Worm (Caenorhabditis elegans) whole organism, young adult: ENCODE data around the gene tag-196.

Source experiments
- C06A6.2 ChIP-seq: fragments of 200-800 bp; sonication (Bioruptor generic); conservative IDR thresholded peaks from 2 replicates; pipeline ENCODE4 v1.3.6; 2022; ENCODE audit warnings: missing genetic modification characterization, missing compliant biosample characterization
- F10E7.11 ChIP-seq: sonication (generic microtip); optimal IDR thresholded peaks from 2 replicates; lab custom pipeline; 2017; ENCODE audit warnings: mild to moderate bottlenecking, missing genetic modification characterization, moderate library complexity, missing compliant biosample characterization
- Y56A3A.18 ChIP-seq: fragments of 200-800 bp; sonication (Bioruptor generic); IDR thresholded peaks from 2 replicates; pipeline ENCODE4 v1.3.6; 2022; ENCODE audit warnings: missing genetic modification reagents, missing genetic modification characterization, missing compliant biosample characterization
- Y95B8A.8 ChIP-seq: fragments of 200-800 bp; sonication (Bioruptor generic); IDR thresholded peaks from 2 replicates; pipeline ENCODE4 v1.3.6; 2022; ENCODE audit warnings: missing genetic modification reagents, missing genetic modification characterization, missing compliant biosample characterization
- ama-1 ChIP-seq, 3 experiments: fragments of 150-350 bp in 1 of 3; sonication (generic microtip) in 2 of 3; optimal IDR thresholded peaks; 2 replicates each; lab custom pipeline; 2014 to 2018; ENCODE audit warnings: missing biosample characterization in 2 of 3, missing genetic modification characterization in 2 of 3, missing genetic modification reagents in 2 of 3
- aptf-2 ChIP-seq: fragments of 200-800 bp; sonication (Bioruptor generic); conservative IDR thresholded peaks from 2 replicates; pipeline ENCODE4 v1.3.6; 2022; ENCODE audit warnings: missing genetic modification reagents, missing genetic modification characterization, missing compliant biosample characterization
- athp-1 ChIP-seq: sonication (generic microtip); optimal IDR thresholded peaks from 2 replicates; lab custom pipeline; 2017; ENCODE audit warnings: mild to moderate bottlenecking, missing genetic modification characterization, missing compliant biosample characterization
- attf-3 ChIP-seq: fragments of 200-800 bp; sonication (Bioruptor generic); conservative IDR thresholded peaks from 2 replicates; pipeline ENCODE4 v1.3.6; 2022; ENCODE audit warnings: missing genetic modification reagents, missing genetic modification characterization, missing compliant biosample characterization
- attf-6 ChIP-seq: fragments of 200-800 bp; sonication (Bioruptor generic); IDR thresholded peaks from 2 replicates; pipeline ENCODE4 v1.3.6; 2022; ENCODE audit warnings: missing genetic modification reagents, missing genetic modification characterization, missing compliant biosample characterization
- ccch-3 ChIP-seq: fragments of 200-800 bp; sonication (Bioruptor generic); optimal IDR thresholded peaks from 2 replicates; lab custom pipeline; 2018; ENCODE audit warnings: mild to moderate bottlenecking, missing genetic modification characterization, missing compliant biosample characterization
- ceh-27 ChIP-seq: fragments of 200-800 bp; sonication (Bioruptor generic); optimal IDR thresholded peaks from 2 replicates; lab custom pipeline; 2018; ENCODE audit warnings: mild to moderate bottlenecking, missing genetic modification characterization, moderate library complexity, missing compliant biosample characterization
- chd-7 ChIP-seq: sonication (generic microtip); optimal IDR thresholded peaks from 2 replicates; lab custom pipeline; 2016; ENCODE audit warnings: mild to moderate bottlenecking, missing genetic modification characterization, moderate library complexity, missing compliant biosample characterization
- dpl-1 ChIP-seq: fragments of 150-350 bp; optimal IDR thresholded peaks from 2 replicates; lab custom pipeline; 2014; ENCODE audit warnings: missing biosample characterization, missing genetic modification reagents, missing genetic modification characterization
- egl-18 ChIP-seq: fragments of 200-800 bp; sonication (Bioruptor generic); IDR thresholded peaks from 2 replicates; pipeline ENCODE4 v1.3.6; 2022; ENCODE audit warnings: missing genetic modification reagents, missing genetic modification characterization, missing compliant biosample characterization
- ekl-4 ChIP-seq: fragments of 200-800 bp; sonication (Bioruptor generic); IDR thresholded peaks from 2 replicates; pipeline ENCODE4 v1.3.6; 2022; ENCODE audit warnings: missing genetic modification reagents, missing genetic modification characterization, missing compliant biosample characterization
- ets-4 ChIP-seq: fragments of 200-800 bp; sonication (Bioruptor generic); optimal IDR thresholded peaks from 2 replicates; lab custom pipeline; 2018; ENCODE audit warnings: mild to moderate bottlenecking, missing genetic modification characterization, missing compliant biosample characterization
- him-1 ChIP-seq: sonication (generic microtip); optimal IDR thresholded peaks from 2 replicates; lab custom pipeline; 2016; ENCODE audit warnings: missing genotype, missing genetic modification reagents, missing genetic modification characterization, missing compliant biosample characterization
- hsf-1 ChIP-seq: fragments of 200-800 bp; sonication (Bioruptor generic); IDR thresholded peaks from 2 replicates; pipeline ENCODE4 v1.3.6; 2022; ENCODE audit warnings: missing genetic modification reagents, missing genetic modification characterization, missing compliant biosample characterization
- let-607 ChIP-seq, 2 experiments: fragments of 200-800 bp in 1 of 2; sonication (Bioruptor generic) in 1 of 2; sonication (generic microtip) in 1 of 2; optimal IDR thresholded peaks; 2 replicates each; lab custom pipeline; 2016 to 2018; ENCODE audit warnings: mild to moderate bottlenecking in 2 of 2, missing compliant biosample characterization in 2 of 2, missing genetic modification characterization in 2 of 2, moderate library complexity in 2 of 2, missing genotype in 1 of 2
- lin-54 ChIP-seq: fragments of 200-800 bp; sonication (Bioruptor generic); optimal IDR thresholded peaks from 2 replicates; lab custom pipeline; 2018; ENCODE audit warnings: mild to moderate bottlenecking, missing genetic modification characterization, missing compliant biosample characterization
- madf-8 ChIP-seq: fragments of 200-800 bp; sonication (Bioruptor generic); conservative IDR thresholded peaks from 2 replicates; pipeline ENCODE4 v1.3.6; 2022; ENCODE audit warnings: missing genetic modification reagents, missing genetic modification characterization, missing compliant biosample characterization
- mcd-1 ChIP-seq: fragments of 200-800 bp; sonication (Bioruptor generic); IDR thresholded peaks from 2 replicates; pipeline ENCODE4 v1.3.6; 2022; ENCODE audit warnings: missing genetic modification reagents, missing genetic modification characterization, missing compliant biosample characterization
- pha-4 ChIP-seq: fragments of 150-350 bp; sonication (generic microtip); optimal IDR thresholded peaks from 2 replicates; lab custom pipeline; 2014; ENCODE audit warnings: missing biosample characterization, missing genetic modification reagents, missing genetic modification characterization
- rcor-1 ChIP-seq: fragments of 200-800 bp; sonication (Bioruptor generic); IDR thresholded peaks from 2 replicates; pipeline ENCODE4 v1.3.6; 2022; ENCODE audit warnings: missing genetic modification reagents, missing genetic modification characterization, missing compliant biosample characterization
- sea-2 ChIP-seq: fragments of 200-800 bp; sonication (Bioruptor generic); IDR thresholded peaks from 2 replicates; pipeline ENCODE4 v1.3.6; 2022; ENCODE audit warnings: missing genetic modification characterization, missing compliant biosample characterization
- snpc-1.1 ChIP-seq: sonication (generic microtip); optimal IDR thresholded peaks from 2 replicates; lab custom pipeline; 2017; ENCODE audit warnings: missing genetic modification characterization, mild to moderate bottlenecking, missing compliant biosample characterization, antibody characterized with exemption, moderate library complexity, missing genotype, missing genetic modification reagents; ENCODE audit not compliant: insufficient read depth
- snpc-3.4 ChIP-seq: sonication (generic microtip); optimal IDR thresholded peaks from 2 replicates; lab custom pipeline; 2017; ENCODE audit warnings: missing genetic modification characterization, mild to moderate bottlenecking, missing compliant biosample characterization, antibody characterized with exemption, moderate library complexity, missing genotype, missing genetic modification reagents
- snpc-4 ChIP-seq, 5 experiments: fragments of 150-350 bp in 1 of 5; sonication (generic microtip) in 4 of 5; optimal IDR thresholded peaks; 2 replicates each; lab custom pipeline; 2014 to 2018; ENCODE audit warnings: missing genetic modification characterization in 5 of 5, missing biosample characterization in 3 of 5, antibody characterized with exemption in 2 of 5, mild to moderate bottlenecking in 2 of 5, missing compliant biosample characterization in 2 of 5, missing genotype in 2 of 5, moderate library complexity in 2 of 5, missing genetic modification reagents in 1 of 5
- tbp1 ChIP-seq: fragments of 200-800 bp; sonication (Bioruptor generic); optimal IDR thresholded peaks from 2 replicates; lab custom pipeline; 2018; ENCODE audit warnings: mild to moderate bottlenecking, missing genetic modification characterization, missing compliant biosample characterization
- tbx-9 ChIP-seq: sonication (generic microtip); optimal IDR thresholded peaks from 2 replicates; lab custom pipeline; 2016; ENCODE audit warnings: borderline replicate concordance, missing genetic modification characterization, inconsistent platforms, missing compliant biosample characterization
- tlf-1 ChIP-seq: fragments of 200-800 bp; sonication (Bioruptor generic); optimal IDR thresholded peaks from 2 replicates; lab custom pipeline; 2018; ENCODE audit warnings: mild to moderate bottlenecking, missing genetic modification characterization, missing compliant biosample characterization
- unc-130 ChIP-seq: sonication (generic microtip); optimal IDR thresholded peaks from 2 replicates; lab custom pipeline; 2016; ENCODE audit warnings: missing genetic modification reagents, missing genetic modification characterization, missing compliant biosample characterization
- unc-62 ChIP-seq: fragments of 150-350 bp; optimal IDR thresholded peaks from 2 replicates; lab custom pipeline; 2014; ENCODE audit warnings: missing biosample characterization, missing genetic modification reagents, missing genetic modification characterization
- ztf-22 ChIP-seq: fragments of 200-800 bp; sonication (Bioruptor generic); optimal IDR thresholded peaks from 2 replicates; lab custom pipeline; 2018; ENCODE audit warnings: mild to moderate bottlenecking, missing genetic modification characterization, moderate library complexity, missing compliant biosample characterization
- ztf-25 ChIP-seq: fragments of 200-800 bp; sonication (Bioruptor generic); IDR thresholded peaks from 2 replicates; pipeline ENCODE4 v1.3.6; 2022; ENCODE audit warnings: missing genetic modification reagents, missing genetic modification characterization, missing compliant biosample characterization
- ztf-28 ChIP-seq: fragments of 200-800 bp; sonication (Bioruptor generic); IDR thresholded peaks from 2 replicates; pipeline ENCODE4 v1.3.6; 2022; ENCODE audit warnings: missing genetic modification reagents, missing genetic modification characterization, missing compliant biosample characterization

Gene tag-196

DNA sequence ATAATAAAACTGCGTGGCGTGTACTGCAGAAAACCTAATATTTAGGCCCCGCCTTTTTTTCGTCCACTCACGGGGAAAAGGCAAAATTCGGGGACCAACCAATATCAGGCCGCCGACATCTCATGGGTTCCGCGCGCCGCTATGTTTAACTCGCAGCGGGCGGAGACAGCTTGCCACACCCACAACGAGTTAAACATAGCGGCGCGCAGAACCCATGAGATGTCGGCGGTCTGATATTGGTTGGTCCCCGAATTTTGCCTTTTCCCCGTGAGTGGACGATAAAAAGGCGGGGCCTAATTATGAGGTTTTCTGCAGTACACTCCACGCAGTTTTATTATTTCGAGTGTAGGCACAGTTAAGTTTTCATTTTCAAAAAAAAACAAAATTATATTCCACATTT lies 35.9 kb upstream of the tag-196 start:
- TF ChIP-seq snpc-3.4: peak; percentile 6
- peak; percentile 35 for TF ChIP-seq snpc-1.1 (tag; lab: Kevin White, UChicago)
- peak; percentile 27 for TF ChIP-seq snpc-4 (GFP tag; optimal IDR thresholded peaks at IDR 0.05; lab: Kevin White, UChicago)
- TF ChIP-seq snpc-4 (tag; optimal IDR thresholded peaks at IDR 0.05; lab: Kevin White, UChicago): peak in 3 of 4 experiments; percentile 38 to 94 (median 86)
- TF ChIP-seq, all 124 proteins: peak for 3; not testable (repeated sequence) for 121

DNA sequence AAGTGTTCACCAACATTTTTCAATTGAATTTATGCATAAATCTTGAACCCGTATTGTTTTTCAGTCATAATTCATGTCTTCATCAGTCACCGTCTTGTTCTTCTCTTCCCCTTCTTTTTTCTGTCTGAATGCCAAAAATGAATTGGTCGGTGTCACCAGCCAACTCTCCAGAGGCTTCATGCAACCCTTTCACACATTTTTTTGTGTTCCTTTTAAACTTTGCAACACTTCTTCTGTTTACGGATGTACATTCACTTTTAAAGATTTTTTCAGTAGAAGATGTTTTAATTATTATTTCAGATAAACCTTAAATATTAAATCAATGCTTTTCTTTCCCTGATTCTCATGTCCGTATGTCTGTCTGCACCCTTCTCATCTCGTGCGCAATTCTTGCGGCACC lies 33.8 kb upstream of the tag-196 start, which contains the start of gene acr-16:
acr-16 (plus strand) TSS at position 301 of the 400 bp plus-strand sequence.
- TF ChIP-seq madf-8 (GFP tag; lab: Robert Waterston, UW) (no peak), snpc-1.1 (tag; lab: Kevin White, UChicago) (no peak), dpl-1 (GFP tag; lab: Kevin White, UChicago) (no peak), ekl-4 (GFP tag; lab: Robert Waterston, UW) (no peak), tbx-9 (no peak), tbp1 (no peak)

DNA sequence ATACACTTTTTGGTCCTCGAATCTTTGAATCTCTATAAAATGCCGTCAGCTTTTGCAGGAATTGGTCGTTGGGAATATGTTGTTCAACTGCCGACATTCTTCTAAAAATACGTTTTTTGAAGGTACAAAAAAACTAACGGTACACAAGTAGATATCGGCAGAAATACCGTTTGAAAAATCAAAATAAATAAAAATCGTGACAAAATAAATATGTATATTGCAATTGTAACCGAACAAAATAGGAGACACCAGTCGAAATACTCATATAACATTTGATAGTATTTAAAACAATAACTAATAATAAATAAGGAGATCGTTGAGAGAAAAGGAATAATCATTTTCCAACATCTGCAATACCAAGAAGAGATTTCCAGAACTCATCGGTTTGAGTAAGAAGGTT lies 29.6 kb upstream of the tag-196 start, which contains the start of gene F25G6.8:
F25G6.8 (minus strand) TSS at position 101 of the 400 bp plus-strand sequence.
- TF ChIP-seq C06A6.2 (GFP tag; lab: Robert Waterston, UW) (no peak), rcor-1 (GFP tag; lab: Robert Waterston, UW) (no peak), hsf-1 (no peak), attf-6 (no peak), attf-3 (no peak), pha-4 (no peak), ama-1 (optimal IDR thresholded peaks at IDR 0.05; lab: Kevin White, UChicago) (no peak), ama-1 (GFP tag; optimal IDR thresholded peaks at IDR 0.05; lab: Kevin White, UChicago) (no peak), egl-18 (GFP tag; lab: Robert Waterston, UW) (no peak), aptf-2 (GFP tag; lab: Robert Waterston, UW) (no peak), lin-54 (GFP tag; lab: Kevin White, UChicago) (no peak), sea-2 (GFP tag; lab: Robert Waterston, UW) (no peak), Y56A3A.18 (GFP tag; lab: Robert Waterston, UW) (no peak), ets-4 (GFP tag; lab: Kevin White, UChicago) (no peak), mcd-1 (GFP tag; lab: Robert Waterston, UW) (no peak), ztf-28 (GFP tag; lab: Robert Waterston, UW) (no peak), ceh-27 (GFP tag; lab: Kevin White, UChicago) (no peak), athp-1 (no peak)

DNA sequence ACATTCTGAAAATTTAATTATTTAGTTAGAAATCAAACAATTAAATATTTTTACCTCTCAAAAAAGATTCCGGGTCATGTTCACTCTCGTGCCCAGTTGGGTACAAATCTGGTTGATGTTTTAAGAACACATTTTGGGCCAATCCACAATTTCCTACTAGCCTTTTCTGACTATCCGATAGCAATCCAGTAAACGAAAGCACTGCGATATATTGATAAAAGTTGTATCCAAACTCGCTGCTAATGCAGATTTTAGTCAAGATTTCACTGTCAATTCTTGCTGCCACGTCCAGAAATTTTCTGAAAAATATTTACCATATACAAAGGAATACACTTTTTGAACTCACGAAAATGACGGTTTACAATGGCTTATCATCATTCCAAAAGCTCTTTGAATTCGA lies 25.5 kb upstream of the tag-196 start:
- TF ChIP-seq attf-6 (no peak), tlf-1 (no peak), unc-130 (GFP tag; lab: Kevin White, UChicago) (no peak), ekl-4 (GFP tag; lab: Robert Waterston, UW) (no peak), ztf-22 (GFP tag; lab: Kevin White, UChicago) (no peak), F10E7.11 (no peak), him-1 (tag; lab: Kevin White, UChicago) (no peak), C06A6.2 (GFP tag; lab: Robert Waterston, UW) (no peak), ztf-28 (GFP tag; lab: Robert Waterston, UW) (no peak), Y95B8A.8 (no peak), let-607 (tag; optimal IDR thresholded peaks at IDR 0.05; lab: Kevin White, UChicago) (no peak), unc-62 (GFP tag; lab: Kevin White, UChicago) (no peak), ztf-25 (GFP tag; lab: Robert Waterston, UW) (no peak), ccch-3 (GFP tag; lab: Kevin White, UChicago) (no peak), ets-4 (GFP tag; lab: Kevin White, UChicago) (no peak), chd-7 (tag; lab: Kevin White, UChicago) (no peak)
- TF ChIP-seq, all 124 proteins: peak for 0
